Worm (Caenorhabditis elegans): ENCODE results near the gene ttc-37.

ce11 chrV:5203643-5204042 is 632 bp upstream of the ttc-37 start:
- TF ChIP-seq lin-39 (tag; optimal IDR thresholded peaks at IDR 0.05) (no peak), elt-2 (tag; optimal IDR thresholded peaks at IDR 0.05) (no peak), zag-1 (tag; optimal IDR thresholded peaks at IDR 0.05) (no peak), egl-27 (tag; optimal IDR thresholded peaks at IDR 0.05) (no peak), ztf-4 (tag; optimal IDR thresholded peaks at IDR 0.05) (no peak), nhr-77 (tag; optimal IDR thresholded peaks at IDR 0.05) (no peak), fos-1 (tag; optimal IDR thresholded peaks at IDR 0.05) (no peak), nhr-76 (tag; optimal IDR thresholded peaks at IDR 0.05) (no peak)
